Fruit fly (Drosophila melanogaster) whole organism, prepupa: ENCODE measurements around the gene CG13369.

Source experiments
- CG10631 ChIP-seq: fragments of 200-800 bp; sonication (Bioruptor generic); optimal IDR thresholded peaks from 2 replicates; lab custom pipeline; 2016; ENCODE audit warnings: missing biosample characterization, missing genetic modification characterization
- CG10669 ChIP-seq: fragments of 200-800 bp; sonication (Bioruptor generic); optimal IDR thresholded peaks from 3 replicates; lab custom pipeline; 2018; ENCODE audit warnings: missing biosample characterization, mild to moderate bottlenecking, missing genetic modification characterization, moderate library complexity
- CG11294 ChIP-seq: fragments of 200-800 bp; sonication (Bioruptor generic); IDR thresholded peaks from 2 replicates; pipeline ENCODE4 v1.3.6; 2022; ENCODE audit warnings: missing biosample characterization, missing genetic modification characterization
- CG11902 ChIP-seq: fragments of 200-800 bp; sonication (Bioruptor generic); optimal IDR thresholded peaks from 3 replicates; lab custom pipeline; 2016; ENCODE audit warnings: missing biosample characterization, missing genetic modification characterization
- CG1621 ChIP-seq: fragments of 200-800 bp; sonication (Bioruptor generic); optimal IDR thresholded peaks from 3 replicates; lab custom pipeline; 2018; ENCODE audit warnings: missing biosample characterization, mild to moderate bottlenecking, missing genetic modification characterization
- CG3032 ChIP-seq: fragments of 200-800 bp; optimal IDR thresholded peaks from 2 replicates; lab custom pipeline; 2019; ENCODE audit warnings: missing biosample characterization, mild to moderate bottlenecking, missing genetic modification characterization, moderate library complexity
- CG31627 ChIP-seq: fragments of 200-800 bp; sonication (Bioruptor generic); optimal IDR thresholded peaks from 3 replicates; lab custom pipeline; 2016; ENCODE audit warnings: missing biosample characterization, missing genetic modification characterization
- CG34406 ChIP-seq: fragments of 200-800 bp; sonication (Bioruptor generic); optimal IDR thresholded peaks from 3 replicates; lab custom pipeline; 2016; ENCODE audit warnings: missing biosample characterization, missing genetic modification characterization
- CG4318 ChIP-seq: fragments of 200-800 bp; sonication (Bioruptor generic); optimal IDR thresholded peaks from 3 replicates; lab custom pipeline; 2017; ENCODE audit warnings: missing biosample characterization, mild to moderate bottlenecking, missing genetic modification characterization
- CG6163 ChIP-seq: fragments of 200-800 bp; sonication (Bioruptor generic); IDR thresholded peaks from 3 replicates; pipeline ENCODE4 v1.3.6; 2022; ENCODE audit warnings: missing biosample characterization, missing genetic modification characterization
- CG6276 ChIP-seq: fragments of 200-800 bp; sonication (Bioruptor generic); optimal IDR thresholded peaks from 2 replicates; lab custom pipeline; 2017; ENCODE audit warnings: missing biosample characterization, mild to moderate bottlenecking, missing genetic modification characterization
- CG6792 ChIP-seq: fragments of 200-800 bp; sonication (Bioruptor generic); optimal IDR thresholded peaks from 3 replicates; lab custom pipeline; 2016; ENCODE audit warnings: missing biosample characterization, missing genetic modification characterization
- CG6808 ChIP-seq: fragments of 200-800 bp; sonication (Bioruptor generic); optimal IDR thresholded peaks from 3 replicates; lab custom pipeline; 2017; ENCODE audit warnings: missing biosample characterization, missing genetic modification characterization, mild to moderate bottlenecking, moderate library complexity, missing genetic modification reagents
- CG7368 ChIP-seq: fragments of 200-800 bp; sonication (Bioruptor generic); optimal IDR thresholded peaks from 3 replicates; lab custom pipeline; 2016; ENCODE audit warnings: missing biosample characterization, missing genetic modification characterization
- CG8319 ChIP-seq: fragments of 200-800 bp; sonication (Bioruptor generic); optimal IDR thresholded peaks from 3 replicates; lab custom pipeline; 2016; ENCODE audit warnings: missing biosample characterization, missing genetic modification characterization
- CG8632 ChIP-seq: fragments of 200-800 bp; sonication (Bioruptor generic); optimal IDR thresholded peaks from 3 replicates; lab custom pipeline; 2016; ENCODE audit warnings: missing biosample characterization, missing genetic modification characterization
- Eip78C ChIP-seq: fragments of 200-800 bp; sonication (Bioruptor generic); peaks from one replicate; lab custom pipeline; 2016; ENCODE audit warnings: missing biosample characterization, missing genetic modification characterization
- Ets21C ChIP-seq: fragments of 200-800 bp; sonication (Bioruptor generic); optimal IDR thresholded peaks from 3 replicates; lab custom pipeline; 2016; ENCODE audit warnings: missing biosample characterization, missing genetic modification characterization
- Ets96B ChIP-seq: fragments of 200-800 bp; optimal IDR thresholded peaks from 2 replicates; lab custom pipeline; 2019; ENCODE audit warnings: missing biosample characterization, mild to moderate bottlenecking, missing genetic modification characterization, moderate library complexity
- Gug ChIP-seq: fragments of 200-800 bp; sonication (Bioruptor generic); IDR thresholded peaks from 2 replicates; pipeline ENCODE4 v1.3.6; 2022; ENCODE audit warnings: missing biosample characterization, missing genetic modification characterization
- Hr38 ChIP-seq: sonication (Bioruptor generic); optimal IDR thresholded peaks from 2 replicates; lab custom pipeline; 2016; ENCODE audit warnings: missing biosample characterization, missing genetic modification characterization
- Hr4 ChIP-seq: fragments of 200-800 bp; sonication (Bioruptor generic); optimal IDR thresholded peaks from 3 replicates; lab custom pipeline; 2016; ENCODE audit warnings: missing biosample characterization, missing genetic modification characterization
- Met ChIP-seq: fragments of 200-800 bp; sonication (Bioruptor generic); optimal IDR thresholded peaks from 3 replicates; lab custom pipeline; 2016; ENCODE audit warnings: missing biosample characterization, missing genetic modification characterization
- OdsH ChIP-seq: fragments of 200-800 bp; sonication (Bioruptor generic); optimal IDR thresholded peaks from 3 replicates; lab custom pipeline; 2016; ENCODE audit warnings: missing biosample characterization, missing genetic modification characterization
- Sox14 ChIP-seq: fragments of 200-800 bp; sonication (Bioruptor generic); optimal IDR thresholded peaks from 3 replicates; lab custom pipeline; 2016; ENCODE audit warnings: missing biosample characterization, missing genetic modification characterization
- achi ChIP-seq: fragments of 200-800 bp; sonication (Bioruptor generic); optimal IDR thresholded peaks from 3 replicates; lab custom pipeline; 2016; ENCODE audit warnings: missing biosample characterization, missing genetic modification characterization
- dac ChIP-seq: fragments of 200-800 bp; sonication (Bioruptor generic); optimal IDR thresholded peaks from 2 replicates; lab custom pipeline; 2017; ENCODE audit warnings: missing biosample characterization, mild to moderate bottlenecking, missing genetic modification characterization
- dsx ChIP-seq: fragments of 200-800 bp; optimal IDR thresholded peaks from 3 replicates; lab custom pipeline; 2019; ENCODE audit warnings: missing biosample characterization, mild to moderate bottlenecking, missing genetic modification characterization, moderate library complexity; ENCODE audit not compliant: poor library complexity, severe bottlenecking
- fd59A ChIP-seq: fragments of 200-800 bp; sonication (Bioruptor generic); optimal IDR thresholded peaks from 2 replicates; lab custom pipeline; 2017; ENCODE audit warnings: missing biosample characterization, mild to moderate bottlenecking, missing genetic modification characterization, missing genetic modification reagents
- fkh ChIP-seq: fragments of 200-800 bp; sonication (Bioruptor generic); optimal IDR thresholded peaks from 3 replicates; lab custom pipeline; 2017; ENCODE audit warnings: missing biosample characterization, mild to moderate bottlenecking, missing genetic modification characterization, moderate library complexity
- net ChIP-seq: fragments of 200-800 bp; sonication (Bioruptor generic); optimal IDR thresholded peaks from 3 replicates; lab custom pipeline; 2016; ENCODE audit warnings: missing biosample characterization, missing genetic modification characterization
- pdm3 ChIP-seq: fragments of 200-800 bp; sonication (Bioruptor generic); optimal IDR thresholded peaks from 3 replicates; lab custom pipeline; 2016; ENCODE audit warnings: missing biosample characterization, missing genetic modification characterization
- salr ChIP-seq, 2 experiments: fragments of 200-800 bp; sonication (Bioruptor generic); optimal IDR thresholded peaks; 3 replicates each; lab custom pipeline; 2016 to 2018; ENCODE audit warnings: missing biosample characterization in 2 of 2, missing genetic modification characterization in 2 of 2, mild to moderate bottlenecking in 1 of 2
- spab ChIP-seq: fragments of 200-800 bp; sonication (Bioruptor generic); optimal IDR thresholded peaks from 2 replicates; lab custom pipeline; 2017; ENCODE audit warnings: missing biosample characterization, mild to moderate bottlenecking, missing genetic modification characterization, missing genetic modification reagents
- ss ChIP-seq, 2 experiments: fragments of 200-800 bp; sonication (Bioruptor generic); optimal IDR thresholded peaks; 2 replicates in 1 of 2; 3 replicates in 1 of 2; lab custom pipeline; 2017 to 2018; ENCODE audit warnings: mild to moderate bottlenecking in 2 of 2, missing biosample characterization in 2 of 2, missing genetic modification characterization in 2 of 2, moderate library complexity in 1 of 2
- svp ChIP-seq: fragments of 200-800 bp; sonication (Bioruptor generic); peaks from one replicate; lab custom pipeline; 2016; ENCODE audit warnings: missing biosample characterization, missing genetic modification characterization

The CG13369 gene

dm6 chrX:623357-623756 lies at the start of gene CG13369:
TSS of gene CG13369 (plus strand) at chrX:623468.
- no peak for TF ChIP-seq dsx (GFP tag; lab: Kevin White, UChicago)

- TF ChIP-seq CG8319, result no peak
- no peak for TF ChIP-seq CG31627 (GFP tag; lab: Kevin White, UChicago)
- TF ChIP-seq Hr38 (GFP tag; lab: Kevin White, UChicago), result no peak
- TF ChIP-seq dsx (GFP tag; lab: Kevin White, UChicago), result no peak
- TF ChIP-seq CG6808 (GFP tag; lab: Kevin White, UChicago), result no peak
- no peak for TF ChIP-seq OdsH (GFP tag; lab: Kevin White, UChicago)
These were observed 42.6 kb upstream of the CG13369 start for dm6 chrX:580635-581034.

dm6 chrX:581825-582224 lies 41.4 kb upstream of the CG13369 start, which contains the start of gene vnd:
TSS of gene vnd (plus strand) at chrX:582121.
- TF ChIP-seq CG1621 (tag; lab: Kevin White, UChicago) (peak; percentile 26), achi (peak; percentile 10), CG10669 (GFP tag; lab: Kevin White, UChicago) (peak; percentile 30), fd59A (GFP tag; lab: Kevin White, UChicago) (peak; percentile 16), ss (GFP tag; optimal IDR thresholded peaks at IDR 0.05; lab: Kevin White, UChicago) (peak in 1 of 2 experiments; percentile 19), spab (peak; percentile 23), CG11294 (GFP tag; lab: Robert Waterston, UW) (no peak), CG10631 (GFP tag; lab: Kevin White, UChicago) (peak; percentile 49), CG11902 (no peak), Ets21C (GFP tag; lab: Kevin White, UChicago) (no peak), Eip78C (GFP tag; lab: Kevin White, UChicago) (peak; percentile 23), CG6163 (GFP tag; lab: Robert Waterston, UW) (peak; percentile 34; the same call in 1 of the 3 replicates), CG8632 (GFP tag; lab: Kevin White, UChicago) (peak; percentile 29), OdsH (GFP tag; lab: Kevin White, UChicago) (peak; percentile 19), pdm3 (GFP tag; lab: Kevin White, UChicago) (peak; percentile 18), CG7368 (GFP tag; lab: Kevin White, UChicago) (peak; percentile 18), CG8319 (no peak), CG6808 (GFP tag; lab: Kevin White, UChicago) (peak; percentile 36), CG3032 (tag; lab: Kevin White, UChicago) (no peak), Hr4 (no peak), svp (GFP tag; lab: Kevin White, UChicago) (no peak), salr (GFP tag; optimal IDR thresholded peaks at IDR 0.05; lab: Kevin White, UChicago) (no peak), CG34406 (GFP tag; lab: Kevin White, UChicago) (peak; percentile 31), dac (GFP tag; lab: Kevin White, UChicago) (no peak), Met (GFP tag; lab: Kevin White, UChicago) (no peak), fkh (GFP tag; lab: Kevin White, UChicago) (peak; percentile 65), CG6792 (GFP tag; lab: Kevin White, UChicago) (peak; percentile 11), net (GFP tag; lab: Kevin White, UChicago) (peak; percentile 4)

dm6 chrX:588941-589340 lies 34.3 kb upstream of the CG13369 start:
- TF ChIP-seq Gug (GFP tag; lab: Robert Waterston, UW) (no peak), Hr4 (no peak), CG6792 (GFP tag; lab: Kevin White, UChicago) (no peak), Ets96B (tag; lab: Kevin White, UChicago) (no peak), CG10631 (GFP tag; lab: Kevin White, UChicago) (no peak), CG4318 (no peak), Sox14 (GFP tag; lab: Kevin White, UChicago) (no peak), Hr38 (GFP tag; lab: Kevin White, UChicago) (no peak), CG6276 (GFP tag; lab: Kevin White, UChicago) (no peak)
- TF ChIP-seq, all 60 proteins: peak for 0
